Fruit fly (Drosophila melanogaster) whole organism, wandering third instar larva: ENCODE data around the gene bai.

ENCODE experiments used
- CG32264 ChIP-seq: fragments of 200-800 bp; sonication (Bioruptor generic); optimal IDR thresholded peaks from 2 replicates; lab custom pipeline; 2016; ENCODE audit warnings: missing biosample characterization, missing genetic modification characterization
- CrebA ChIP-seq: fragments of 200-800 bp; sonication (Bioruptor generic); optimal IDR thresholded peaks from 2 replicates; lab custom pipeline; 2016; ENCODE audit warnings: missing biosample characterization, mild to moderate bottlenecking, missing genetic modification characterization, borderline replicate concordance
- GATAd ChIP-seq: sonication (Bioruptor generic); optimal IDR thresholded peaks from 2 replicates; lab custom pipeline; 2016; ENCODE audit warnings: missing biosample characterization, missing genetic modification characterization
- HLH106 ChIP-seq: fragments of 200-800 bp; optimal IDR thresholded peaks from 3 replicates; lab custom pipeline; 2019; ENCODE audit warnings: missing biosample characterization, mild to moderate bottlenecking, missing genetic modification characterization, moderate library complexity
- fru ChIP-seq: fragments of 200-800 bp; sonication (Bioruptor generic); optimal IDR thresholded peaks from 3 replicates; lab custom pipeline; 2016; ENCODE audit warnings: missing biosample characterization, mild to moderate bottlenecking, missing genetic modification characterization
- pan ChIP-seq: fragments of >200 bp; optimal IDR thresholded peaks from 2 replicates; lab custom pipeline; 2017
- psq ChIP-seq: fragments of 200-800 bp; sonication (Bioruptor generic); optimal IDR thresholded peaks from 3 replicates; lab custom pipeline; 2017; ENCODE audit warnings: missing biosample characterization, mild to moderate bottlenecking, missing genetic modification characterization, moderate library complexity
- rgr ChIP-seq: fragments of 200-800 bp; sonication (Bioruptor generic); optimal IDR thresholded peaks from 3 replicates; lab custom pipeline; 2016; ENCODE audit warnings: missing biosample characterization, mild to moderate bottlenecking, missing genetic modification characterization

DNA sequence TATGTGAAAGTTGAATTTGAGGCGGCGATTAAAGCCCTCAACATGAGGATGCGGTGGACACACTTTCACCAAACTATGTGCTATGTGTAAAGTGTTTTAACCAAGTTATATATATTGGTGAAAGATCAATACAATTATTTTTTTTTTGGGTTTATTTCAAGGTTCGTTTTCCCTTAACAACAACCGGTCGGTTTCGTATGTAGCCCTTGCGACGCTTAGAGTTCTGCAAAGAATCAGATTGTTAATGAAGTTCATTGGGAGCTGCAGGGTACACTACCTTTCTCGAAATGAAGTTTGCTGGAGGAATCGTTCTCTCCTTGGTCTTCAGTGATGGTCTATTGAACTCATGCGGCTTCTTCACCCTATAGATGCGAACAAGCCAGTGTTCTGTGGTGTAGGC lies 27.7 kb downstream of the bai start:
- no peak for TF ChIP-seq GATAd
- TF ChIP-seq CG32264: no peak
- no peak for TF ChIP-seq CrebA (GFP tag; lab: Kevin White, UChicago)
- no peak for TF ChIP-seq rgr (GFP tag; lab: Kevin White, UChicago)
- TF ChIP-seq pan (lab: Kevin White, UChicago): no peak
- no peak for TF ChIP-seq psq
- TF ChIP-seq HLH106 (tag; lab: Kevin White, UChicago): no peak
- no peak for TF ChIP-seq fru (GFP tag; lab: Kevin White, UChicago)
